Fruit fly (Drosophila melanogaster): Measurements from ENCODE around the gene Invadolysin.

DNA sequence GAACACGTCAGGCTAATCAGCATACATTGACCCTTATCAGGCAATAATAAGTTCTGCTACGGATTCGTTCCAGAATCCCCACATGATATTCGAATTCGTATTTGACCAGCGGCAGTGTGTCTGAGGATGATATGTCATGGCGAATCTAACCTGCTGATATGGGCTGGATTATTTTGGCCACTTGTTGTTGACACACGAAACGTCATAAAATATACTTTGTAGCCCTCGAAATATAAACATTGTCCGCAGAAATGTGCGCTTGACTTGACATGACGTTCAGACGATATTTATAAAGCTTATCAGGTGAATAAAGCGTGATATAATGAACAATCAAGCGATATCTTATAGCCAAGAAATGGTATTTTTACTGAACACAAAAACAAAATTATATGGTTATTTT, 21.9 kb downstream of the Invadolysin start:
- TF ChIP-seq Snoo (tag; optimal IDR thresholded peaks at IDR 0.05): no peak
- TF ChIP-seq CG17806 (tag; optimal IDR thresholded peaks at IDR 0.05): no peak
- TF ChIP-seq EcR (GFP tag; optimal IDR thresholded peaks at IDR 0.05): no peak
- TF ChIP-seq CG8159 (tag; optimal IDR thresholded peaks at IDR 0.05): no peak
- TF ChIP-seq CG4496 (GFP tag; IDR thresholded peaks at IDR 0.05): no peak
- TF ChIP-seq Pif1B (GFP tag; optimal IDR thresholded peaks at IDR 0.05): no peak
- no peak for TF ChIP-seq CG12605 (GFP tag; IDR thresholded peaks at IDR 0.05)
- TF ChIP-seq CG13204 (GFP tag; optimal IDR thresholded peaks at IDR 0.05): no peak
- TF ChIP-seq fd96Ca (GFP tag; IDR thresholded peaks at IDR 0.05): no peak
- TF ChIP-seq Pif1A (GFP tag; optimal IDR thresholded peaks at IDR 0.05): no peak
- TF ChIP-seq CG8301 (tag; optimal IDR thresholded peaks at IDR 0.05): no peak
